Worm (Caenorhabditis elegans): ENCODE data around the gene C28A5.6.
"Not testable (repeated sequence)": the region's sequence is repeated elsewhere in the genome, so short reads cannot be mapped to it uniquely, and the experiment has no call there.

ce11 chrIII:4426711-4427218 lies 2.5 kb downstream of the C28A5.6 start:
- 0 out of 2 replicates have a peak, but pooled peaks have one; percentile 17 for TF ChIP-seq Y67H2A.10 (GFP tag; conservative IDR thresholded peaks at IDR 0.05)
- not testable (repeated sequence) for TF ChIP-seq F57A8.1 (GFP tag; optimal IDR thresholded peaks at IDR 0.05)
